Worm (Caenorhabditis elegans) whole organism, late embryonic: ENCODE data around the gene C06E7.2.

Source experiments
- elt-2 ChIP-seq: sonication (generic microtip); optimal IDR thresholded peaks from 2 replicates; lab custom pipeline; 2016; ENCODE audit warnings: missing genetic modification reagents, missing genetic modification characterization, missing compliant biosample characterization
- hlh-30 ChIP-seq: sonication (generic microtip); optimal IDR thresholded peaks from 2 replicates; lab custom pipeline; 2017; ENCODE audit warnings: antibody characterized with exemption, missing genetic modification characterization, missing compliant biosample characterization; ENCODE audit not compliant: insufficient read depth
- madf-2 ChIP-seq: sonication (generic microtip); optimal IDR thresholded peaks from 2 replicates; lab custom pipeline; 2017; ENCODE audit warnings: missing genetic modification characterization, missing compliant biosample characterization
- mec-3 ChIP-seq: sonication (generic microtip); optimal IDR thresholded peaks from 2 replicates; lab custom pipeline; 2016; ENCODE audit warnings: borderline replicate concordance, missing genetic modification characterization, missing compliant biosample characterization
- nhr-11 ChIP-seq: fragments of 150-350 bp; optimal IDR thresholded peaks from 2 replicates; lab custom pipeline; 2014; ENCODE audit warnings: missing biosample characterization, missing genetic modification characterization
- pqm-1 ChIP-seq: sonication (generic microtip); optimal IDR thresholded peaks from 2 replicates; lab custom pipeline; 2016; ENCODE audit warnings: missing genetic modification characterization, missing compliant biosample characterization
- sox-4 ChIP-seq: sonication (generic microtip); optimal IDR thresholded peaks from 2 replicates; lab custom pipeline; 2017; ENCODE audit warnings: mild to moderate bottlenecking, missing genetic modification characterization, inconsistent platforms, missing compliant biosample characterization

DNA sequence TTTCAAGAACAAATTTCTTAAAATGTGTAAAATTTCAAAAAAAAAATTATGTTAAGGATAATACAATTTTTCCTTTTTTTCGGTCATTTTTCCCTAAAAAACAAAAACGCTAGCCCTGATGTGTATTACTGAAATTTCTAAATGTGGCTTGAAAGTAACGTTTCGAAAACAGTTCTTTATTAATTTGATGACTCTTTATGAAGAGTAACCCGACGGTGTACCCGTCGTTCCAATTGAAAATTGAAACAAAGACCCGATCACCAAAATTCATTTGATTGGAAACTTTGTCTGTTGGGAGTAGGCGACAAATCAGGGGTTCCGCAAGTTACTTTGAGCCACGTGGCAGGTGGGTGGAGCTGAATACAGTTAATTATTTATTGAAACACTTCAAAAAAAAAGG lies 6.5 kb upstream of the C06E7.2 start:
- TF ChIP-seq hlh-30 (tag; lab: Kevin White, UChicago) (no peak), pqm-1 (no peak), nhr-11 (tag; lab: Kevin White, UChicago) (no peak), sox-4 (tag; lab: Kevin White, UChicago) (no peak), mec-3 (tag; lab: Kevin White, UChicago) (no peak), elt-2 (tag; lab: Kevin White, UChicago) (no peak), madf-2 (tag; lab: Kevin White, UChicago) (no peak)
